Fruit fly (Drosophila melanogaster) whole organism, embryonic: ENCODE data around the gene NANS.
A peak's percentile ranks its signal among the peaks of the same experiment; 100 is the strongest.

Source experiments
- Adf1 ChIP-seq: fragments of 200-800 bp; sonication (Bioruptor generic); IDR thresholded peaks from 2 replicates; pipeline ENCODE4 v1.3.6; 2022; ENCODE audit warnings: missing biosample characterization, missing genetic modification characterization
- Atf3 ChIP-seq: fragments of 200-800 bp; sonication (Bioruptor generic); optimal IDR thresholded peaks from 3 replicates; lab custom pipeline; 2016; ENCODE audit warnings: missing biosample characterization, missing genetic modification characterization
- Bdp1 ChIP-seq: fragments of 200-800 bp; sonication (Bioruptor generic); optimal IDR thresholded peaks from 3 replicates; lab custom pipeline; 2016; ENCODE audit warnings: missing biosample characterization, missing genetic modification characterization
- CG10959 ChIP-seq: fragments of 200-800 bp; sonication (Bioruptor generic); IDR thresholded peaks from 2 replicates; pipeline ENCODE4 v1.3.6; 2022; ENCODE audit warnings: missing biosample characterization, missing genetic modification characterization
- CG11398 ChIP-seq: fragments of 200-800 bp; sonication (Bioruptor generic); optimal IDR thresholded peaks from 2 replicates; lab custom pipeline; 2016; ENCODE audit warnings: missing biosample characterization, missing genetic modification characterization
- CG11560 ChIP-seq: fragments of 200-800 bp; sonication (Bioruptor generic); IDR thresholded peaks from 3 replicates; pipeline ENCODE4 v1.3.6; 2022; ENCODE audit warnings: missing biosample characterization, missing genetic modification characterization
- CG12071 ChIP-seq: fragments of 200-800 bp; sonication (Bioruptor generic); optimal IDR thresholded peaks from 3 replicates; lab custom pipeline; 2018; ENCODE audit warnings: missing biosample characterization, mild to moderate bottlenecking, missing genetic modification characterization
- CG13123 ChIP-seq: fragments of 200-800 bp; sonication (Bioruptor generic); optimal IDR thresholded peaks from 2 replicates; lab custom pipeline; 2016; ENCODE audit warnings: missing biosample characterization, missing genetic modification characterization
- CG13775 ChIP-seq: fragments of 200-800 bp; sonication (Bioruptor generic); optimal IDR thresholded peaks from 3 replicates; lab custom pipeline; 2017; ENCODE audit warnings: missing biosample characterization, mild to moderate bottlenecking, missing genetic modification characterization
- CG14965 ChIP-seq: fragments of 200-800 bp; sonication (Bioruptor generic); optimal IDR thresholded peaks from 2 replicates; lab custom pipeline; 2016; ENCODE audit warnings: missing biosample characterization, missing genetic modification characterization, borderline replicate concordance
- CG15269 ChIP-seq: fragments of 200-800 bp; sonication (Bioruptor generic); optimal IDR thresholded peaks from 2 replicates; lab custom pipeline; 2018; ENCODE audit warnings: missing biosample characterization, mild to moderate bottlenecking, missing genetic modification characterization, moderate library complexity
- CG15696 ChIP-seq: fragments of 200-800 bp; sonication (Bioruptor generic); optimal IDR thresholded peaks from 2 replicates; lab custom pipeline; 2019; ENCODE audit warnings: missing biosample characterization, mild to moderate bottlenecking, missing genetic modification characterization, moderate library complexity
- CG16815 ChIP-seq: fragments of 200-800 bp; sonication (Bioruptor generic); optimal IDR thresholded peaks from 3 replicates; lab custom pipeline; 2017; ENCODE audit warnings: missing biosample characterization, mild to moderate bottlenecking, missing genetic modification characterization
- CG17186 ChIP-seq: fragments of 200-800 bp; sonication (Bioruptor generic); optimal IDR thresholded peaks from 3 replicates; lab custom pipeline; 2017; ENCODE audit warnings: missing biosample characterization, missing genetic modification reagents, missing genetic modification characterization
- CG17328 ChIP-seq: fragments of 200-800 bp; sonication (Bioruptor generic); IDR thresholded peaks from 2 replicates; pipeline ENCODE4 v1.3.6; 2022; ENCODE audit warnings: missing biosample characterization, missing genetic modification characterization
- CG17359 ChIP-seq: fragments of 200-800 bp; sonication (Bioruptor generic); optimal IDR thresholded peaks from 3 replicates; lab custom pipeline; 2018; ENCODE audit warnings: missing biosample characterization, mild to moderate bottlenecking, missing genetic modification characterization, moderate library complexity
- CG18619 ChIP-seq: fragments of 200-800 bp; sonication (Bioruptor generic); optimal IDR thresholded peaks from 3 replicates; lab custom pipeline; 2017; ENCODE audit warnings: missing biosample characterization, mild to moderate bottlenecking, missing genetic modification characterization
- CG30403 ChIP-seq: fragments of 200-800 bp; sonication (Bioruptor generic); optimal IDR thresholded peaks from 3 replicates; lab custom pipeline; 2016; ENCODE audit warnings: missing biosample characterization, missing genetic modification characterization
- CG31388 ChIP-seq: fragments of 200-800 bp; sonication (Bioruptor generic); optimal IDR thresholded peaks from 2 replicates; lab custom pipeline; 2016; ENCODE audit warnings: missing biosample characterization, missing genetic modification characterization
- CG34376 ChIP-seq: fragments of 200-800 bp; sonication (Bioruptor generic); optimal IDR thresholded peaks from 2 replicates; lab custom pipeline; 2018; ENCODE audit warnings: missing biosample characterization, mild to moderate bottlenecking, missing genetic modification characterization
- CG4730 ChIP-seq: fragments of 200-800 bp; sonication (Bioruptor generic); IDR thresholded peaks from 2 replicates; pipeline ENCODE4 v1.3.6; 2022; ENCODE audit warnings: missing biosample characterization, missing genetic modification characterization
- CG6254 ChIP-seq: fragments of 200-800 bp; sonication (Bioruptor generic); optimal IDR thresholded peaks from 3 replicates; lab custom pipeline; 2017; ENCODE audit warnings: mild to moderate bottlenecking, missing biosample characterization, missing genetic modification reagents, missing genetic modification characterization
- CG8765 ChIP-seq: fragments of 200-800 bp; sonication (Bioruptor generic); IDR thresholded peaks from 2 replicates; pipeline ENCODE4 v1.3.6; 2022; ENCODE audit warnings: missing biosample characterization, missing genetic modification characterization
- CkIIα-i1 ChIP-seq: fragments of 200-800 bp; sonication (Bioruptor generic); IDR thresholded peaks from 2 replicates; pipeline ENCODE4 v1.3.6; 2022; ENCODE audit warnings: missing biosample characterization, missing genetic modification characterization
- Drgx ChIP-seq: fragments of 200-800 bp; sonication (Bioruptor generic); IDR thresholded peaks from 2 replicates; pipeline ENCODE4 v1.3.6; 2022; ENCODE audit warnings: missing biosample characterization, missing genetic modification characterization
- H2.0 ChIP-seq: fragments of 200-800 bp; sonication (Bioruptor generic); IDR thresholded peaks from 2 replicates; pipeline ENCODE4 v1.3.6; 2022; ENCODE audit warnings: missing biosample characterization, missing genetic modification characterization
- Hmx ChIP-seq: fragments of 200-800 bp; sonication (Bioruptor generic); optimal IDR thresholded peaks from 2 replicates; lab custom pipeline; 2016; ENCODE audit warnings: missing biosample characterization, missing genetic modification characterization
- Hsf ChIP-seq: fragments of 200-800 bp; sonication (Bioruptor generic); optimal IDR thresholded peaks from 3 replicates; lab custom pipeline; 2016; ENCODE audit warnings: missing biosample characterization, missing genetic modification characterization
- Jarid2 ChIP-seq: fragments of 200-800 bp; sonication (Bioruptor generic); optimal IDR thresholded peaks from 3 replicates; lab custom pipeline; 2017; ENCODE audit warnings: mild to moderate bottlenecking, missing biosample characterization, missing genetic modification reagents, missing genetic modification characterization
- NC2β ChIP-seq: fragments of 200-800 bp; sonication (Bioruptor generic); optimal IDR thresholded peaks from 2 replicates; lab custom pipeline; 2016; ENCODE audit warnings: missing biosample characterization, missing genetic modification characterization
- Pdp1 ChIP-seq, 2 experiments: fragments of 200-800 bp; sonication (Bioruptor generic); optimal IDR thresholded peaks; 3 replicates each; lab custom pipeline; 2016; ENCODE audit warnings: missing biosample characterization in 2 of 2, missing genetic modification characterization in 2 of 2, mild to moderate bottlenecking in 1 of 2, moderate library complexity in 1 of 2
- Sox102F ChIP-seq: fragments of 200-800 bp; sonication (Bioruptor generic); optimal IDR thresholded peaks from 2 replicates; lab custom pipeline; 2018; ENCODE audit warnings: missing biosample characterization, mild to moderate bottlenecking, missing genetic modification characterization, moderate library complexity
- Xbp1 ChIP-seq: fragments of 200-800 bp; sonication (Bioruptor generic); optimal IDR thresholded peaks from 3 replicates; lab custom pipeline; 2016; ENCODE audit warnings: missing biosample characterization, mild to moderate bottlenecking, missing genetic modification characterization
- az2 ChIP-seq: fragments of 200-800 bp; sonication (Bioruptor generic); optimal IDR thresholded peaks from 3 replicates; lab custom pipeline; 2016; ENCODE audit warnings: missing biosample characterization, missing genetic modification characterization
- bab2 ChIP-seq: fragments of 200-800 bp; sonication (Bioruptor generic); optimal IDR thresholded peaks from 2 replicates; lab custom pipeline; 2016; ENCODE audit warnings: missing biosample characterization, missing genetic modification characterization
- bigmax ChIP-seq: fragments of 200-800 bp; sonication (Bioruptor generic); optimal IDR thresholded peaks from 2 replicates; lab custom pipeline; 2018; ENCODE audit warnings: missing biosample characterization, mild to moderate bottlenecking, missing genetic modification characterization
- crol ChIP-seq: fragments of 200-800 bp; sonication (Bioruptor generic); IDR thresholded peaks from 2 replicates; pipeline ENCODE4 v1.3.6; 2022; ENCODE audit warnings: missing biosample characterization, missing genetic modification characterization
- cwo ChIP-seq: fragments of 200-800 bp; sonication (Bioruptor generic); optimal IDR thresholded peaks from 3 replicates; lab custom pipeline; 2017; ENCODE audit warnings: missing biosample characterization, missing genetic modification characterization, mild to moderate bottlenecking, moderate library complexity, missing genetic modification reagents
- dysf ChIP-seq: fragments of 200-800 bp; sonication (Bioruptor generic); IDR thresholded peaks from 3 replicates; pipeline ENCODE4 v1.3.6; 2022; ENCODE audit warnings: missing biosample characterization, missing genetic modification characterization
- ems ChIP-seq: fragments of 200-800 bp; sonication (Bioruptor generic); optimal IDR thresholded peaks from 3 replicates; lab custom pipeline; 2016; ENCODE audit warnings: missing biosample characterization, missing genetic modification characterization
- en ChIP-seq: fragments of 200-800 bp; sonication (Bioruptor generic); optimal IDR thresholded peaks from 2 replicates; lab custom pipeline; 2016; ENCODE audit warnings: missing biosample characterization, missing genetic modification characterization
- esg ChIP-seq: fragments of 200-800 bp; sonication (Bioruptor generic); conservative IDR thresholded peaks from 2 replicates; pipeline ENCODE4 v1.3.6; 2022; ENCODE audit warnings: missing biosample characterization, missing genetic modification characterization
- gcm2 ChIP-seq: fragments of 200-800 bp; sonication (Bioruptor generic); optimal IDR thresholded peaks from 2 replicates; lab custom pipeline; 2016; ENCODE audit warnings: missing biosample characterization, missing genetic modification characterization
- gfzf ChIP-seq: fragments of 200-800 bp; sonication (Bioruptor generic); optimal IDR thresholded peaks from 2 replicates; lab custom pipeline; 2016; ENCODE audit warnings: missing biosample characterization, mild to moderate bottlenecking, missing genetic modification characterization, moderate library complexity
- grn ChIP-seq: fragments of 200-800 bp; sonication (Bioruptor generic); optimal IDR thresholded peaks from 3 replicates; lab custom pipeline; 2017; ENCODE audit warnings: missing biosample characterization, missing genetic modification characterization
- jigr1 ChIP-seq: fragments of 200-800 bp; sonication (Bioruptor generic); IDR thresholded peaks from 3 replicates; pipeline ENCODE4 v1.3.6; 2022; ENCODE audit warnings: missing biosample characterization, missing genetic modification characterization
- mld ChIP-seq: fragments of 200-800 bp; sonication (Bioruptor generic); IDR thresholded peaks from 3 replicates; pipeline ENCODE4 v1.3.6; 2022; ENCODE audit warnings: missing biosample characterization, missing genetic modification characterization; ENCODE audit not compliant: partially characterized antibody
- rib ChIP-seq: fragments of 200-800 bp; sonication (Bioruptor generic); IDR thresholded peaks from 2 replicates; pipeline ENCODE4 v1.3.6; 2022; ENCODE audit warnings: missing biosample characterization, missing genetic modification characterization
- seq ChIP-seq: fragments of 200-800 bp; sonication (Bioruptor generic); IDR thresholded peaks from 2 replicates; pipeline ENCODE4 v1.3.6; 2022; ENCODE audit warnings: missing biosample characterization, missing genetic modification characterization
- slp2 ChIP-seq: fragments of 200-800 bp; sonication (Bioruptor generic); optimal IDR thresholded peaks from 2 replicates; lab custom pipeline; 2016; ENCODE audit warnings: missing biosample characterization, missing genetic modification characterization
- so ChIP-seq: fragments of 200-800 bp; sonication (Bioruptor generic); IDR thresholded peaks from 3 replicates; pipeline ENCODE4 v1.3.6; 2022; ENCODE audit warnings: missing biosample characterization, missing genetic modification characterization

Gene NANS

DNA sequence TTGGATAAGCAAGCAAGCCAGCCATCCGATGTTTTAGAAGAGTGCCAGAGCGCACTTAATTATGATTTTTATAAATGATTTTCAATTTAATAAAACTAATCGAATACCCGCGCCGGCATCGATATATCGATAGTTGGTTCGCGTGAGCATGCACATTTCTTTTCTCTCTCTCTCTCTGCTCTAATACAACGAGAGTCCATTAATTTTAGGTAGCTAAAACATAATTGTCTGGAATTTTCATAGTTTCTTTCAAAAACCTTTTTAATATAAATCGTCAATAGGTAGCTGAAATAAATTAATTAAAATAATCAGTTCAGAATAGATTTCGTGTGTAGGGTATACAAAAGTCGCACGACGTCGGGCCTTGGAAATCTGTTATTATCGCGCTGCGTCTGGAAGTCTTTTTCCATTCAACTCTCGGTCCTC, 22.5 kb downstream of the NANS start, which contains the start of gene CG18549 (continued):
- TF ChIP-seq ems (peak; percentile 100), CG17328 (GFP tag; lab: Robert Waterston, UW) (peak; percentile 100), gcm2 (GFP tag; lab: Kevin White, UChicago) (peak; percentile 99), CG15696 (tag; lab: Kevin White, UChicago) (peak; percentile 99), cwo (GFP tag; lab: Kevin White, UChicago) (peak; percentile 99), CG13775 (peak; percentile 99), CG16815 (GFP tag; lab: Kevin White, UChicago) (peak; percentile 99), jigr1 (peak; percentile 99), H2.0 (peak; percentile 100), CG17359 (tag; lab: Kevin White, UChicago) (peak; percentile 100), Adf1 (GFP tag; lab: Robert Waterston, UW) (peak; percentile 93), esg (GFP tag; lab: Robert Waterston, UW) (peak; percentile 100), NC2β (GFP tag; lab: Kevin White, UChicago) (peak; percentile 99), Jarid2 (GFP tag; lab: Kevin White, UChicago) (peak; percentile 98), CG30403 (peak; percentile 100), so (GFP tag; lab: Robert Waterston, UW) (peak; percentile 100), Bdp1 (GFP tag; lab: Kevin White, UChicago) (peak; percentile 96), mld (GFP tag; lab: Robert Waterston, UW) (no peak; the same call in 2 of the 3 replicates), CG11398 (GFP tag; lab: Kevin White, UChicago) (peak; percentile 99), seq (GFP tag; lab: Robert Waterston, UW) (peak; percentile 100), dysf (peak; percentile 100), CG15269 (tag; lab: Kevin White, UChicago) (peak; percentile 100), crol (GFP tag; lab: Robert Waterston, UW) (peak; percentile 89), CG10959 (GFP tag; lab: Robert Waterston, UW) (peak; percentile 100), CG34376 (GFP tag; lab: Kevin White, UChicago) (peak; percentile 100), Drgx (GFP tag; lab: Robert Waterston, UW) (peak; percentile 100), Atf3 (GFP tag; lab: Kevin White, UChicago) (peak; percentile 99), CG17186 (GFP tag; lab: Kevin White, UChicago) (peak; percentile 96), grn (GFP tag; lab: Kevin White, UChicago) (peak; percentile 97), CG8765 (peak; percentile 98), CG11560 (tag; lab: Robert Waterston, UW) (peak; percentile 97), CG4730 (GFP tag; lab: Robert Waterston, UW) (peak; percentile 100), CG14965 (GFP tag; lab: Kevin White, UChicago) (peak; percentile 92), en (GFP tag; lab: Kevin White, UChicago) (peak; percentile 99), Sox102F (GFP tag; lab: Kevin White, UChicago) (peak; percentile 100), az2 (peak; percentile 100), Hsf (GFP tag; lab: Kevin White, UChicago) (peak; percentile 100), CG12071 (peak; percentile 99), bigmax (GFP tag; lab: Kevin White, UChicago) (peak; percentile 88), CG31388 (peak; percentile 99), CkIIα-i1 (GFP tag; lab: Robert Waterston, UW) (peak; percentile 98), CG6254 (GFP tag; lab: Kevin White, UChicago) (peak; percentile 98), CG13123 (GFP tag; lab: Kevin White, UChicago) (peak; percentile 99), Pdp1 (GFP tag; optimal IDR thresholded peaks at IDR 0.05; lab: Kevin White, UChicago) (peak; percentile 99), Hmx (peak; percentile 98), rib (GFP tag; lab: Robert Waterston, UW) (peak; percentile 100), Xbp1 (GFP tag; lab: Kevin White, UChicago) (peak; percentile 100), slp2 (GFP tag; lab: Kevin White, UChicago) (peak; percentile 99), bab2 (peak; percentile 100), gfzf (GFP tag; lab: Kevin White, UChicago) (peak; percentile 44), CG18619 (peak; percentile 100)
